Fruit fly (Drosophila melanogaster) whole organism, embryonic: ENCODE measurements around the gene CG6067.

Experiments used
- Adf1 ChIP-seq: fragments of 200-800 bp; sonication (Bioruptor generic); IDR thresholded peaks from 2 replicates; pipeline ENCODE4 v1.3.6; 2022; ENCODE audit warnings: missing biosample characterization, missing genetic modification characterization
- Antp ChIP-seq: fragments of 200-800 bp; sonication (Bioruptor generic); optimal IDR thresholded peaks from 3 replicates; lab custom pipeline; 2016; ENCODE audit warnings: missing biosample characterization, missing genetic modification characterization
- Atf3 ChIP-seq: fragments of 200-800 bp; sonication (Bioruptor generic); optimal IDR thresholded peaks from 3 replicates; lab custom pipeline; 2016; ENCODE audit warnings: missing biosample characterization, missing genetic modification characterization
- C15 ChIP-seq: fragments of 200-800 bp; sonication (Bioruptor generic); IDR thresholded peaks from 3 replicates; pipeline ENCODE4 v1.3.6; 2022; ENCODE audit warnings: missing biosample characterization, missing genetic modification characterization
- CG10209 ChIP-seq: fragments of 200-800 bp; sonication (Bioruptor generic); optimal IDR thresholded peaks from 3 replicates; lab custom pipeline; 2017; ENCODE audit warnings: missing biosample characterization, mild to moderate bottlenecking, missing genetic modification characterization, missing genetic modification reagents
- CG1024 ChIP-seq: fragments of 200-800 bp; sonication (Bioruptor generic); IDR thresholded peaks from 2 replicates; pipeline ENCODE4 v1.3.6; 2022; ENCODE audit warnings: missing biosample characterization, missing genetic modification characterization
- CG10462 ChIP-seq: fragments of 200-800 bp; sonication (Bioruptor generic); optimal IDR thresholded peaks from 2 replicates; lab custom pipeline; 2016; ENCODE audit warnings: missing biosample characterization, missing genetic modification characterization
- CG12236 ChIP-seq: fragments of 200-800 bp; sonication (Bioruptor generic); optimal IDR thresholded peaks from 2 replicates; lab custom pipeline; 2016; ENCODE audit warnings: missing biosample characterization, missing genetic modification characterization
- CG16779 ChIP-seq: fragments of 200-800 bp; sonication (Bioruptor generic); IDR thresholded peaks from 2 replicates; pipeline ENCODE4 v1.3.6; 2022; ENCODE audit warnings: missing biosample characterization, missing genetic modification characterization
- CG2116 ChIP-seq: fragments of 200-800 bp; sonication (Bioruptor generic); optimal IDR thresholded peaks from 3 replicates; lab custom pipeline; 2018; ENCODE audit warnings: missing biosample characterization, mild to moderate bottlenecking, missing genetic modification characterization
- CG2202 ChIP-seq: fragments of 200-800 bp; sonication (Bioruptor generic); optimal IDR thresholded peaks from 2 replicates; lab custom pipeline; 2018; ENCODE audit warnings: missing biosample characterization, mild to moderate bottlenecking, missing genetic modification characterization
- CG33557 ChIP-seq: fragments of 200-800 bp; sonication (Bioruptor generic); optimal IDR thresholded peaks from 2 replicates; lab custom pipeline; 2019; ENCODE audit warnings: missing biosample characterization, mild to moderate bottlenecking, missing genetic modification characterization, moderate library complexity
- CG34422 ChIP-seq: fragments of 200-800 bp; sonication (Bioruptor generic); IDR thresholded peaks from 3 replicates; pipeline ENCODE4 v1.3.6; 2022; ENCODE audit warnings: missing biosample characterization, missing genetic modification characterization
- CG3847 ChIP-seq: fragments of 200-800 bp; sonication (Bioruptor generic); IDR thresholded peaks from 2 replicates; pipeline ENCODE4 v1.3.6; 2022; ENCODE audit warnings: missing biosample characterization, missing genetic modification characterization
- CG5245 ChIP-seq: fragments of 200-800 bp; sonication (Bioruptor generic); optimal IDR thresholded peaks from 3 replicates; lab custom pipeline; 2016; ENCODE audit warnings: missing biosample characterization, missing genetic modification characterization
- CG7357 ChIP-seq: fragments of 200-800 bp; sonication (Bioruptor generic); IDR thresholded peaks from 3 replicates; pipeline ENCODE4 v1.3.6; 2022; ENCODE audit warnings: missing biosample characterization, missing genetic modification characterization
- CG8388 ChIP-seq: fragments of 200-800 bp; sonication (Bioruptor generic); optimal IDR thresholded peaks from 2 replicates; lab custom pipeline; 2019; ENCODE audit warnings: missing biosample characterization, mild to moderate bottlenecking, missing genetic modification characterization, moderate library complexity
- CG9817 ChIP-seq: fragments of 200-800 bp; sonication (Bioruptor generic); optimal IDR thresholded peaks from 2 replicates; lab custom pipeline; 2018; ENCODE audit warnings: missing biosample characterization, mild to moderate bottlenecking, missing genetic modification characterization, moderate library complexity
- CTCF ChIP-seq: fragments of 200-800 bp; sonication (Bioruptor generic); optimal IDR thresholded peaks from 2 replicates; lab custom pipeline; 2017; ENCODE audit warnings: missing biosample characterization, mild to moderate bottlenecking, missing genetic modification characterization, moderate library complexity
- Dp ChIP-seq: fragments of 200-800 bp; sonication (Bioruptor generic); optimal IDR thresholded peaks from 2 replicates; lab custom pipeline; 2018; ENCODE audit warnings: missing biosample characterization, mild to moderate bottlenecking, missing genetic modification characterization, moderate library complexity
- ERR ChIP-seq: fragments of 200-800 bp; sonication (Bioruptor generic); optimal IDR thresholded peaks from 2 replicates; lab custom pipeline; 2016; ENCODE audit warnings: missing biosample characterization, missing genetic modification characterization
- Fer2 ChIP-seq: fragments of 200-800 bp; sonication (Bioruptor generic); optimal IDR thresholded peaks from 2 replicates; lab custom pipeline; 2018; ENCODE audit warnings: missing biosample characterization, mild to moderate bottlenecking, missing genetic modification characterization, moderate library complexity
- GATAe ChIP-seq: fragments of 200-800 bp; sonication (Bioruptor generic); conservative IDR thresholded peaks from 2 replicates; pipeline ENCODE4 v1.3.6; 2022; ENCODE audit warnings: missing biosample characterization, missing genetic modification characterization
- Gsc ChIP-seq: fragments of 200-800 bp; sonication (Bioruptor generic); IDR thresholded peaks from 2 replicates; pipeline ENCODE4 v1.3.6; 2022; ENCODE audit warnings: missing biosample characterization, missing genetic modification characterization
- MESR4 ChIP-seq: fragments of 200-800 bp; sonication (Bioruptor generic); optimal IDR thresholded peaks from 2 replicates; lab custom pipeline; 2018; ENCODE audit warnings: missing biosample characterization, mild to moderate bottlenecking, missing genetic modification characterization, moderate library complexity
- NK7.1 ChIP-seq: fragments of 200-800 bp; sonication (Bioruptor generic); optimal IDR thresholded peaks from 3 replicates; lab custom pipeline; 2016; ENCODE audit warnings: missing biosample characterization, missing genetic modification characterization
- Oaz ChIP-seq: fragments of 200-800 bp; sonication (Bioruptor generic); IDR thresholded peaks from 2 replicates; pipeline ENCODE4 v1.3.6; 2022; ENCODE audit warnings: missing biosample characterization, missing genetic modification characterization
- TFAM ChIP-seq: fragments of 200-800 bp; sonication (Bioruptor generic); optimal IDR thresholded peaks from 2 replicates; lab custom pipeline; 2017; ENCODE audit warnings: missing biosample characterization, missing genetic modification characterization, inconsistent platforms
- Taf1 ChIP-seq: fragments of 200-800 bp; sonication (Bioruptor generic); IDR thresholded peaks from 2 replicates; pipeline ENCODE4 v1.3.6; 2022; ENCODE audit warnings: missing biosample characterization, missing genetic modification characterization
- Usf ChIP-seq: fragments of 200-800 bp; sonication (Bioruptor generic); optimal IDR thresholded peaks from 2 replicates; lab custom pipeline; 2017; ENCODE audit warnings: missing genotype, missing biosample characterization, missing genetic modification characterization
- Vsx1 ChIP-seq: fragments of 200-800 bp; sonication (Bioruptor generic); optimal IDR thresholded peaks from 2 replicates; lab custom pipeline; 2017; ENCODE audit warnings: missing biosample characterization, mild to moderate bottlenecking, missing genetic modification characterization, missing genetic modification reagents
- bbx ChIP-seq: fragments of 200-800 bp; sonication (Bioruptor generic); IDR thresholded peaks from 2 replicates; pipeline ENCODE4 v1.3.6; 2022; ENCODE audit warnings: missing biosample characterization, missing genetic modification characterization; ENCODE audit not compliant: partially characterized antibody
- bigmax ChIP-seq: fragments of 200-800 bp; sonication (Bioruptor generic); optimal IDR thresholded peaks from 2 replicates; lab custom pipeline; 2018; ENCODE audit warnings: missing biosample characterization, mild to moderate bottlenecking, missing genetic modification characterization
- chm ChIP-seq: fragments of 200-800 bp; sonication (Bioruptor generic); IDR thresholded peaks from 2 replicates; pipeline ENCODE4 v1.3.6; 2022; ENCODE audit warnings: missing biosample characterization, missing genetic modification characterization
- danr ChIP-seq: fragments of 200-800 bp; sonication (Bioruptor generic); IDR thresholded peaks from 2 replicates; pipeline ENCODE4 v1.3.6; 2022; ENCODE audit warnings: missing biosample characterization, missing genetic modification characterization
- eve ChIP-seq, 2 experiments: fragments of >200 bp; optimal IDR thresholded peaks; 2 replicates each; lab custom pipeline; 2017; ENCODE audit warnings: missing biosample characterization in 2 of 2, missing genetic modification characterization in 2 of 2
- ewg ChIP-seq: fragments of 200-800 bp; sonication (Bioruptor generic); optimal IDR thresholded peaks from 3 replicates; lab custom pipeline; 2017; ENCODE audit warnings: mild to moderate bottlenecking, missing biosample characterization, missing genetic modification reagents, missing genetic modification characterization
- gcm2 ChIP-seq: fragments of 200-800 bp; sonication (Bioruptor generic); optimal IDR thresholded peaks from 2 replicates; lab custom pipeline; 2016; ENCODE audit warnings: missing biosample characterization, missing genetic modification characterization
- grn ChIP-seq: fragments of 200-800 bp; sonication (Bioruptor generic); optimal IDR thresholded peaks from 3 replicates; lab custom pipeline; 2017; ENCODE audit warnings: missing biosample characterization, missing genetic modification characterization
- inv ChIP-seq: fragments of 200-800 bp; sonication (Bioruptor generic); IDR thresholded peaks from 2 replicates; pipeline ENCODE4 v1.3.6; 2022; ENCODE audit warnings: missing biosample characterization, missing genetic modification characterization; ENCODE audit not compliant: partially characterized antibody
- lab ChIP-seq: fragments of 200-800 bp; sonication (Bioruptor generic); optimal IDR thresholded peaks from 3 replicates; lab custom pipeline; 2017; ENCODE audit warnings: missing biosample characterization, missing genetic modification characterization, mild to moderate bottlenecking, moderate library complexity, missing genetic modification reagents
- lbe ChIP-seq: fragments of 200-800 bp; sonication (Bioruptor generic); optimal IDR thresholded peaks from 2 replicates; lab custom pipeline; 2016; ENCODE audit warnings: missing biosample characterization, mild to moderate bottlenecking, missing genetic modification characterization
- lov ChIP-seq, 2 experiments: fragments of 200-800 bp in 1 of 2; fragments of >200 bp in 1 of 2; sonication (Bioruptor generic) in 1 of 2; IDR thresholded peaks in 1 of 2; optimal IDR thresholded peaks in 1 of 2; 2 replicates in 1 of 2; 3 replicates in 1 of 2; pipeline versions ENCODE4 v1.3.6 to Lab custom; 2017 to 2022; ENCODE audit warnings: missing biosample characterization in 1 of 2, missing genetic modification characterization in 1 of 2
- nau ChIP-seq: fragments of 200-800 bp; sonication (Bioruptor generic); optimal IDR thresholded peaks from 3 replicates; lab custom pipeline; 2017; ENCODE audit warnings: missing biosample characterization, mild to moderate bottlenecking, missing genetic modification characterization, missing genetic modification reagents
- oc ChIP-seq: fragments of 200-800 bp; sonication (Bioruptor generic); optimal IDR thresholded peaks from 2 replicates; lab custom pipeline; 2018; ENCODE audit warnings: missing biosample characterization, mild to moderate bottlenecking, missing genetic modification characterization, moderate library complexity
- psq ChIP-seq: fragments of 200-800 bp; sonication (Bioruptor generic); optimal IDR thresholded peaks from 2 replicates; lab custom pipeline; 2017; ENCODE audit warnings: missing biosample characterization, missing genetic modification characterization
- row ChIP-seq: fragments of 200-800 bp; sonication (Bioruptor generic); IDR thresholded peaks from 3 replicates; pipeline ENCODE4 v1.3.6; 2022; ENCODE audit warnings: missing biosample characterization, missing genetic modification characterization
- seq ChIP-seq: fragments of 200-800 bp; sonication (Bioruptor generic); IDR thresholded peaks from 2 replicates; pipeline ENCODE4 v1.3.6; 2022; ENCODE audit warnings: missing biosample characterization, missing genetic modification characterization
- unc-4 ChIP-seq: fragments of 200-800 bp; sonication (Bioruptor generic); IDR thresholded peaks from 2 replicates; pipeline ENCODE4 v1.3.6; 2022; ENCODE audit warnings: missing biosample characterization, missing genetic modification characterization; ENCODE audit not compliant: partially characterized antibody
- wdn ChIP-seq: fragments of 200-800 bp; sonication (Bioruptor generic); IDR thresholded peaks from 2 replicates; pipeline ENCODE4 v1.3.6; 2022; ENCODE audit warnings: missing biosample characterization, missing genetic modification characterization
- z ChIP-seq: fragments of 200-800 bp; sonication (Bioruptor generic); IDR thresholded peaks from 3 replicates; pipeline ENCODE4 v1.3.6; 2022; ENCODE audit warnings: missing biosample characterization, missing genetic modification characterization
- zen2 ChIP-seq: fragments of 200-800 bp; sonication (Bioruptor generic); IDR thresholded peaks from 3 replicates; pipeline ENCODE4 v1.3.6; 2022; ENCODE audit warnings: missing biosample characterization, missing genetic modification characterization; ENCODE audit not compliant: partially characterized antibody

Gene CG6067

DNA sequence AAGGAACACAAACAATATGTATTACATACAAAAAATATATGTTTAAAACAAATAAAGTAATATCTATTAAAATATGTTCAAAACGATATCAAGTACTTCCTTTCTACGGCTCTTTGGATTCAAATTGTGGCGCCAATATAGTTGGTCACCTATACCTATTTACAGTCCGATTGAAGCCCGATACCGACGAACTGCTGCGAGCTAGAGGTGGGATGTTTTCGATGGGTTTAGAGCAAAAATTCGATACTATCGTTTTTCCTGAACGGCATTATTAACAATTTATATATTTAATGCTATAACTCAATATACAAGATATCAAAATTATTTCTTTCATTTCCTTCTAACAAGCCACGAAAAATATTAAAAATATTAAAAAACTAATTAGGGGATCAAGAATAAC, 13.6 kb upstream of the CG6067 start:
- TF ChIP-seq Atf3 (GFP tag; lab: Kevin White, UChicago) (no peak), CG2202 (tag; lab: Kevin White, UChicago) (no peak), CG10462 (GFP tag; lab: Kevin White, UChicago) (no peak), Fer2 (tag; lab: Kevin White, UChicago) (no peak), CG8388 (no peak), Usf (GFP tag; lab: Kevin White, UChicago) (no peak), danr (GFP tag; lab: Robert Waterston, UW) (no peak), unc-4 (GFP tag; lab: Robert Waterston, UW) (peak; percentile 68), CG34422 (GFP tag; lab: Robert Waterston, UW) (no peak), CG1024 (no peak), lbe (GFP tag; lab: Kevin White, UChicago) (peak; percentile 4), Vsx1 (GFP tag; lab: Kevin White, UChicago) (no peak), wdn (no peak), Antp (GFP tag; lab: Kevin White, UChicago) (no peak), CG7357 (GFP tag; lab: Robert Waterston, UW) (no peak), GATAe (GFP tag; lab: Robert Waterston, UW) (no peak), CG5245 (no peak), C15 (no peak), ewg (GFP tag; lab: Kevin White, UChicago) (no peak), oc (tag; lab: Kevin White, UChicago) (no peak), TFAM (GFP tag; lab: Kevin White, UChicago) (no peak), CG3847 (GFP tag; lab: Robert Waterston, UW) (no peak), MESR4 (GFP tag; lab: Kevin White, UChicago) (no peak), Adf1 (GFP tag; lab: Robert Waterston, UW) (no peak), CG2116 (GFP tag; lab: Kevin White, UChicago) (peak; percentile 25), chm (no peak), Oaz (GFP tag; lab: Robert Waterston, UW) (no peak), nau (GFP tag; lab: Kevin White, UChicago) (no peak), CG33557 (GFP tag; lab: Kevin White, UChicago) (no peak), Taf1 (no peak), inv (peak; percentile 41; the same call in 1 of the 2 replicates), CTCF (GFP tag; lab: Kevin White, UChicago) (no peak), ERR (no peak), eve (GFP tag; optimal IDR thresholded peaks at IDR 0.05; lab: Kevin White, UChicago) (no peak), bbx (GFP tag; lab: Robert Waterston, UW) (peak; percentile 76), row (GFP tag; lab: Robert Waterston, UW) (peak; percentile 59; the same call in 2 of the 3 replicates), lov (optimal IDR thresholded peaks at IDR 0.05; lab: Kevin White, UChicago) (no peak), lov (GFP tag; IDR thresholded peaks at IDR 0.05; lab: Robert Waterston, UW) (no peak), zen2 (GFP tag; lab: Robert Waterston, UW) (peak; percentile 50; the same call in 1 of the 3 replicates), CG9817 (tag; lab: Kevin White, UChicago) (no peak), psq (no peak), gcm2 (GFP tag; lab: Kevin White, UChicago) (no peak), Dp (GFP tag; lab: Kevin White, UChicago) (peak; percentile 69), CG12236 (GFP tag; lab: Kevin White, UChicago) (no peak), Gsc (no peak), CG10209 (GFP tag; lab: Kevin White, UChicago) (no peak), lab (GFP tag; lab: Kevin White, UChicago) (no peak), CG16779 (GFP tag; lab: Robert Waterston, UW) (no peak), z (GFP tag; lab: Robert Waterston, UW) (no peak), bigmax (GFP tag; lab: Kevin White, UChicago) (no peak), grn (no peak), NK7.1 (GFP tag; lab: Kevin White, UChicago) (no peak), seq (no peak)
